Worm (Caenorhabditis elegans): ENCODE measurements around the gene C55A1.4.

The C55A1.4 gene

DNA sequence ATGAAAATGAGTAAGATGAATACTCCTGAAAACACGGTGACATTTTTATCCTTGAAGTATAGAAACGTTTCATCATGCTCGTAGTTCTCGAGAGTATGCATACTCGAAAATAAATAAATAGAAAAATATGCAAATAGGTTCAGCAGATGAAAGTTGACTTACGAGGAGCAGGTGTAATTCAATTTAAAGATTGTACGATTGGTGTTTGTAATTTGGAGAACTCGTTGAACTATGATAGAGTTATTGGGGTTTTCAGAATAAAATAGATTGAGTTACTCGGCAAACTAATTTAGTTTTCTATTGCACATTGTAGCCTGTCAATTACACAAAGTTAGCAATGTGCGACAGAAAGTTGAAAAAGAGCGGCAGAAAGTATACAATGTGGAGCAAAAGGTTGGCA is 4.2 kb downstream of the C55A1.4 start, which contains the start of gene srz-44:
srz-44 (minus strand) TSS at position 101 of the 400 bp plus-strand sequence.
- no peak for TF ChIP-seq ztf-23 (GFP tag; IDR thresholded peaks at IDR 0.05)
- no peak for TF ChIP-seq flt-1 (GFP tag; IDR thresholded peaks at IDR 0.05)
- TF ChIP-seq med-1 (GFP tag; optimal IDR thresholded peaks at IDR 0.05; ENCODE audit: insufficient read depth) = no peak
- TF ChIP-seq klf-2 (GFP tag; conservative IDR thresholded peaks at IDR 0.05) = no peak
- no peak for TF ChIP-seq cog-1 (tag; optimal IDR thresholded peaks at IDR 0.05)
- TF ChIP-seq ztf-29 (GFP tag; IDR thresholded peaks at IDR 0.05) = no peak
- no peak for TF ChIP-seq T22C8.4 (GFP tag; IDR thresholded peaks at IDR 0.05)
- TF ChIP-seq ref-1 (GFP tag; conservative IDR thresholded peaks at IDR 0.05) = no peak
- TF ChIP-seq tab-1 (GFP tag; IDR thresholded peaks at IDR 0.05) = no peak

DNA sequence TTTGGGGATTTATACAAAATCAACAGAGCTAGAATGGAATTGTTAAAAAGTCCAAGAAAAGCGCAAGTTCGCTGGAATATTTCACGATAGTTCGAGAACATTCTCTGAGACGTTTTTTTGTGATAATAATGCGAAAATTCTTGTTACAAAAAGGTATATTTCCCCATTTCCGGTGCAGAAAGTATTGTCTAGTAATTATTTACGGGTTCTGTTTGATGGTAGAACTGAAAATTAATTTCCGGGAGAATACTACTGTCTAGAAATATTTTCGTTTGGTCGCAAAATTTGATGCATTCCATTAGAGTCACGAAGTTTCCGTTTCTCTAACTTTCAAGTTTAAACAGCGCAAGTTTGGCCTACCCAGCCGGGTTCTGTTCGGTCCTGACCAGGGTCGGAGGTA is 13.5 kb downstream of the C55A1.4 start, which contains the start of gene str-248:
str-248 (minus strand) TSS at position 101 of the 400 bp plus-strand sequence.
- TF ChIP-seq tab-1 (GFP tag; IDR thresholded peaks at IDR 0.05) (no peak), ztf-23 (GFP tag; IDR thresholded peaks at IDR 0.05) (no peak), klf-2 (GFP tag; conservative IDR thresholded peaks at IDR 0.05) (no peak), ref-1 (GFP tag; conservative IDR thresholded peaks at IDR 0.05) (no peak), flt-1 (GFP tag; IDR thresholded peaks at IDR 0.05) (no peak), cog-1 (tag; optimal IDR thresholded peaks at IDR 0.05) (no peak), ztf-29 (GFP tag; IDR thresholded peaks at IDR 0.05) (no peak), T22C8.4 (GFP tag; IDR thresholded peaks at IDR 0.05) (no peak), med-1 (GFP tag; optimal IDR thresholded peaks at IDR 0.05; ENCODE audit: insufficient read depth) (no peak)

DNA sequence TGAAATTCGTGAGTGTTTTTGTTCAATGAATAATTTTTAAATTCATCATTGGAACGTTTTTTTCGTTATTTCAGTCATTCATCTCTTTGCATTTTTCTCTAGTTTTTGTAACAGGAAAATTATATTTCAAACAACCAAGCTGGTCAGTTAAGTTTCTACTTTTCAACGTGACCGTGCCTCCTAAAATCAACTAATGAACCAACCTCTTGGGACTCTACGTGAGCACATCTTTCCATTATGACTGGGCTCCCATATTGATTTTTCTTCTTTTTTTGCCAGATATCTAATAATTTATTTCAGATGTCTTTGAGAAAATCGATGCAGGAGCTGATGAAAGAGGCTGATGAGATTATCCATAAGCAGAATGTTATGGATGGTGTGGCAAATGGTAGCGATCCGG is 17.5 kb downstream of the C55A1.4 start, which contains the start of gene C55A1.11:
C55A1.11 (plus strand) TSS at position 301 of the 400 bp plus-strand sequence.
- TF ChIP-seq flt-1 (GFP tag; IDR thresholded peaks at IDR 0.05) = no peak
- no peak for TF ChIP-seq tab-1 (GFP tag; IDR thresholded peaks at IDR 0.05)
- TF ChIP-seq cog-1 (tag; optimal IDR thresholded peaks at IDR 0.05) = no peak
- no peak for TF ChIP-seq T22C8.4 (GFP tag; IDR thresholded peaks at IDR 0.05)
- no peak for TF ChIP-seq klf-2 (GFP tag; conservative IDR thresholded peaks at IDR 0.05)
- TF ChIP-seq med-1 (GFP tag; optimal IDR thresholded peaks at IDR 0.05; ENCODE audit: insufficient read depth) = no peak
- no peak for TF ChIP-seq ref-1 (GFP tag; conservative IDR thresholded peaks at IDR 0.05)
- TF ChIP-seq ztf-29 (GFP tag; IDR thresholded peaks at IDR 0.05) = no peak
- TF ChIP-seq ztf-23 (GFP tag; IDR thresholded peaks at IDR 0.05) = no peak

DNA sequence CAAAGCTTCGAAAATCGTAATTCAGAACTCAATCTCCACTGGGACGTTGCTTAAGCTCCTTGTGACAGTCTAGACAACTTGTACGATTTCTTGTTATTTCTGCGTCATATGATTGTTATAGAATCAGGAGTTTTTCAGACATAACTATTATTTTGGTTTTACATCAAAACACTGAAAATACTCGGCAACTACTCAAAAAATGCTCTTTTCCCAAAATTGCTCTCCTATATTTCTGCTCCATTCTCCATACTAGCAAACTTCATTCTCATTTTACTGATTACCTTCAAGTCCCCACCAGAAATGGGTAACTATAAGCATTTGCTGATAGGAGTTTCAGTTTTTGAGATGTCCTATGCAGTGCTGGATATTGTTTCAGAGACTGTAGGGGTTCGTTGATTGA is 21.6 kb downstream of the C55A1.4 start, which contains the start of gene C55A1.1:
C55A1.1 (plus strand) TSS at position 301 of the 400 bp plus-strand sequence.
- no peak for TF ChIP-seq T22C8.4 (GFP tag; IDR thresholded peaks at IDR 0.05)
- TF ChIP-seq flt-1 (GFP tag; IDR thresholded peaks at IDR 0.05) = no peak
- no peak for TF ChIP-seq ztf-29 (GFP tag; IDR thresholded peaks at IDR 0.05)
- no peak for TF ChIP-seq ref-1 (GFP tag; conservative IDR thresholded peaks at IDR 0.05)
- no peak for TF ChIP-seq klf-2 (GFP tag; conservative IDR thresholded peaks at IDR 0.05)
- no peak for TF ChIP-seq med-1 (GFP tag; optimal IDR thresholded peaks at IDR 0.05; ENCODE audit: insufficient read depth)

DNA sequence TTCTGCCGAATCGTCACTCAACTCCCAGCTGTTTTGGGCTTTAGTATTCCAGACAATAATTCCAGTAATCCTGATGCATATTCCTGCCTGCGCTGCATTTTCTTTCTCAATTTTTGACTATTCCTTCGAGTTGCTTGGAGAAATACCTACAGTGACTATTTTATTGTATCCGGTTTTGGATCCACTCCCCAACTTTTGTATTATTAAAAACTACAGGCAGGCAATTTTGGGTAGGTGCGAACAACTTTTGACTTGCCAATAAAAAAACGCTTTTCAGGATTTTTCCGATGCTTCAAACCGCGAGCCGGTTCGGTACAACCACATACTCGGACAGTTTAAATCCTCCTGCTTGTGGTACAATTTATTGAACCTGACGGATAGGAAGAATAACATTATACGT is 28.6 kb downstream of the C55A1.4 start:
- TF ChIP-seq flt-1 (GFP tag; IDR thresholded peaks at IDR 0.05) (no peak), tab-1 (GFP tag; IDR thresholded peaks at IDR 0.05) (no peak), ztf-23 (GFP tag; IDR thresholded peaks at IDR 0.05) (no peak), klf-2 (GFP tag; conservative IDR thresholded peaks at IDR 0.05) (no peak), T22C8.4 (GFP tag; IDR thresholded peaks at IDR 0.05) (no peak), ref-1 (GFP tag; conservative IDR thresholded peaks at IDR 0.05) (no peak), med-1 (GFP tag; optimal IDR thresholded peaks at IDR 0.05; ENCODE audit: insufficient read depth) (no peak), cog-1 (tag; optimal IDR thresholded peaks at IDR 0.05) (no peak), ztf-29 (GFP tag; IDR thresholded peaks at IDR 0.05) (no peak)

DNA sequence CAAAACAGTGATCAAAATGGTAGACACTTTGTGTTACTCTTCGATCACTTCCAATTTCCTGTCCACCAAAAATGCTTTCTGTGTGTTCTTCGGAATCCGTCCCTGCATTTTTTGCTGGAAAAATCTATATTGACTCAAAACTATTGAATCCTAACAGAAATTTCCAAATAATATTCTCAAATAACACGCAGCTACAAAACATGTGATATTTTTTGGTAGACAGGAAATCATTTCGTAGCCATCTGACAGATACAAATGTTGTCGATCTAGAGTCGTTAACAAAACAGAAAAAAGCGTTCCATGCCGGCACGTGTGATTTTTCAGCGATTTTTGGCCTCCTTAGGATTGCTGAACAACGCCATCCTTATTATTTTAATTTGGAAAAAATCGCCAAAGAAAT is 30.2 kb downstream of the C55A1.4 start, which contains the start of gene str-263:
str-263 (plus strand) TSS at position 301 of the 400 bp plus-strand sequence.
- no peak for TF ChIP-seq T22C8.4 (GFP tag; IDR thresholded peaks at IDR 0.05)
- no peak for TF ChIP-seq klf-2 (GFP tag; conservative IDR thresholded peaks at IDR 0.05)
- no peak for TF ChIP-seq flt-1 (GFP tag; IDR thresholded peaks at IDR 0.05)
- TF ChIP-seq cog-1 (tag; optimal IDR thresholded peaks at IDR 0.05) = no peak
- TF ChIP-seq ref-1 (GFP tag; conservative IDR thresholded peaks at IDR 0.05) = no peak
- no peak for TF ChIP-seq ztf-29 (GFP tag; IDR thresholded peaks at IDR 0.05)
- no peak for TF ChIP-seq ztf-23 (GFP tag; IDR thresholded peaks at IDR 0.05)
- TF ChIP-seq tab-1 (GFP tag; IDR thresholded peaks at IDR 0.05) = no peak
- TF ChIP-seq med-1 (GFP tag; optimal IDR thresholded peaks at IDR 0.05; ENCODE audit: insufficient read depth) = no peak

DNA sequence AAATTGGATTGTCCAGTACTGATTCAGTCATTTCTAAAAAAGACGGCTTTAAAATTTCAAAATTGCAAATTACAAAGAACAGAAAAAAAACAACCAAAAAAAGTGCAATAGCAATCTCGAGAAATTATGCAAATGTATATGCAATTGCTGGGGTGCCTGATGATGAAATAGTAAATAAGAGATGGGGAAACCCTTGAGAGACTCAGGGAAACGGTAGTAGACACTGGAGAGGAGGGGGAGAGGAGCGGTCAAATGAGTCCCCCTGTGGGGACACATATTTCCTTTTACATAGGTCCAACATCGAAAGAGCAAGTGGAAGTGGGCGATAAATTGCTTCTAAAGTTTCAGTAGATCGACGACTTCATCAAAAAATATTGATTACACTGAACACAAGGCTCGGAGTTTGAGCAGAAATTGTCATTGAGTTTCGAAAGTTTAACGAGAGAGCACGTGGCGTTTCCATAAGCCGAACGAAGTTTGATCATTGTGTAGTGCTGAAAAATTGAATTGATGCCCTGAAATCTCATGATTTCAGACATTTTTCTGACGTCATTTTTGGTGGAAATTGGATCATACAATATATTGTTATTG is 32.6 kb downstream of the C55A1.4 start, which contains the start of the genes fbxa-153 and str-12:
fbxa-153 (minus strand) TSS at position 35 of the 591 bp plus-strand sequence.
str-12 (plus strand) TSS at position 541 of the 591 bp plus-strand sequence.
- TF ChIP-seq ztf-23 (GFP tag; IDR thresholded peaks at IDR 0.05) (no peak), T22C8.4 (GFP tag; IDR thresholded peaks at IDR 0.05) (no peak), flt-1 (GFP tag; IDR thresholded peaks at IDR 0.05) (peak; percentile 45), med-1 (GFP tag; optimal IDR thresholded peaks at IDR 0.05; ENCODE audit: insufficient read depth) (no peak), cog-1 (tag; optimal IDR thresholded peaks at IDR 0.05) (peak; percentile 22), klf-2 (GFP tag; conservative IDR thresholded peaks at IDR 0.05) (no peak), ref-1 (GFP tag; conservative IDR thresholded peaks at IDR 0.05) (no peak), ztf-29 (GFP tag; IDR thresholded peaks at IDR 0.05) (no peak), tab-1 (GFP tag; IDR thresholded peaks at IDR 0.05) (no peak)

DNA sequence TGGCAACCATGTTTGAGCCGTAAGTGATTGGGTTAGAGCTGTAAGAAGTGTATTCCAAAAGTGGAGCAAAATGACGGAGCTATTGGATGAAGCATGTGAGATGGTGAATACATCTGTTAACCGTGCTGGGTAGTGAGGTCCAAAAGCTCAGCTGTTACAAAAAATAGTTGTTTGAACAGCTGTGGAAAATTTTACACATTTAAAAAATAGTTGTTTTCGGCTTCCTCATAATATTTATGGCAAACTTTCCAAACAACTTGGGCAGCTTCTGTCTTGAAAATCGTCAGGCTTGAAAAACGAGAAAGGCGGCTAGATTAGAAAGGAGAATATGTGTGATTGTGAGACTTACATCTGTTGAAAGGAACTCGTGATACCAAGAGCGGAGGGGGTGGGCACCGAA is 38.0 kb downstream of the C55A1.4 start, which contains the start of gene fbxa-154:
fbxa-154 (minus strand) TSS at position 101 of the 400 bp plus-strand sequence.
- TF ChIP-seq ref-1 (GFP tag; conservative IDR thresholded peaks at IDR 0.05) = no peak

DNA sequence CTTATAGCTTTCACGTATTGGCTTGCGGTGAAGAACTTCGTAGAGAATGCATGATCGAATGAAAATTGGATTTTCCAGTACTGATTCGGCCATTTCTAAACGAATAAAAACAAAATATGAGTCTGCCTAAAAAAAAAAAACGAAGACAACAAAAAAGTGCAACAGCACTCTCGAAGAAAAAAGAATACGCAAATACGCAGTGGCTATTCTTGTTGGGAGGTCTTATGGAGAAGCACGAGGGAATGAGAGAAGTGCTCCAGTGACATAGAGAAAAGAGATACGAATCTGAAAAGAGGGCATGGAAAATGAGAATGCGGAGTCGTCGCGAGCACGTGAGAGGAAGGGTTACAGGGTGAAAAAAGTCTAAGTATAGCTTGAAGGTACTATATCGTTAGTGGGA is 40.8 kb downstream of the C55A1.4 start, which contains the start of gene fbxa-152:
fbxa-152 (minus strand) TSS at position 101 of the 400 bp plus-strand sequence.
- no peak for TF ChIP-seq ztf-29 (GFP tag; IDR thresholded peaks at IDR 0.05)
- no peak for TF ChIP-seq klf-2 (GFP tag; conservative IDR thresholded peaks at IDR 0.05)
- TF ChIP-seq tab-1 (GFP tag; IDR thresholded peaks at IDR 0.05) = no peak
- TF ChIP-seq ref-1 (GFP tag; conservative IDR thresholded peaks at IDR 0.05) = no peak
- no peak for TF ChIP-seq ztf-23 (GFP tag; IDR thresholded peaks at IDR 0.05)
- no peak for TF ChIP-seq cog-1 (tag; optimal IDR thresholded peaks at IDR 0.05)
- TF ChIP-seq med-1 (GFP tag; optimal IDR thresholded peaks at IDR 0.05; ENCODE audit: insufficient read depth) = no peak
- no peak for TF ChIP-seq flt-1 (GFP tag; IDR thresholded peaks at IDR 0.05)
